In the genomic region with DNA sequence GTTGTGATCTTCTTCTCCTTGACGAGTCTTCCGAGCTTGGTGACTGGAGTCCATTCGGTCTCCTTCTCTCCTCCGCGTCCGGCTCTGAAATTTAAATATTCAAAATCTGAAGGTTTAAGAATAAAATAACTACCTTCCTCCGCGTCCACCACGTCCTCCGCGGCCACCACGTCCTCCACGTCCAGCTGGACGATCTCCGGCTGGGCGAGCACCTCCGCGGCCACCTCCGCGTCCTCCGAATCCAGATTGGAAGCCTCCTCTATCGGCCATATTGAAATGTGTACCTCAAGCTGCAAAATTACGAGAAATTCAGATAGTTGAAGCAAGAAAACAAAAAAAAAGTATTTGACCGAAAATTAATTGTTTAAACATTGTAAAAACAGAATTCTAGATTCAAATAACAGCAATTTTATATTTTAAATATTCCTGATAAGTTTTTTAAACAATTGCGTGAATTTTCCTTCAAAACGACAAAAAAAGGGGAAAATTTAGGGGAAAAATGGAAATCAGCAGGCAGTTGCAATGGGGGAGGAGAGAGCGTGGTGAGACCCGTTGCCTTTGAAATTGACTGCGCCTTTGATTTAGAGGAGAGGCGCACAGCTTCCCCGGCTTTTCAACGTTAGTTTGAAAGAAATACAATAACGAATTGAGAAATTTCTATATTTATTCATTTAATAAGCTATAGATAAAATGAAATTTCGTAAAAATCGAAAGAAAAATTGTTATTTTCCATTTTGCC, we compare ENCODE assay signal across 8 worm cellular contexts.
TF ChIP-seq lines count a peak whose summit lies in the region.

A gene (minus strand): TSS at position 290 of the 739 bp plus-strand sequence.

TF ChIP-seq in whole organism, L1 larva, 84 proteins besides CTCF, POLR2A, EP300 and RAD21 (continues in another document):
- TF ChIP-seq lin-39 (tag; optimal IDR thresholded peaks at IDR 0.05; lab: Kevin White, UChicago) (peak; percentile 3), ceh-8 (GFP tag; optimal IDR thresholded peaks at IDR 0.05; lab: Kevin White, UChicago) (no peak), skn-1 (tag; optimal IDR thresholded peaks at IDR 0.05; lab: Kevin White, UChicago) (peak; percentile 39), lsy-2 (tag; optimal IDR thresholded peaks at IDR 0.05; lab: Kevin White, UChicago) (peak; percentile 31 to 71), fkh-10 (GFP tag; optimal IDR thresholded peaks at IDR 0.05; lab: Kevin White, UChicago) (no peak), pqm-1 (tag; optimal IDR thresholded peaks at IDR 0.05; lab: Kevin White, UChicago) (no peak), nhr-11 (tag; optimal IDR thresholded peaks at IDR 0.05; lab: Kevin White, UChicago) (no peak), lin-35 (GFP tag; optimal IDR thresholded peaks at IDR 0.05; lab: Kevin White, UChicago) (peak; percentile 35 to 57), xbp-1 (tag; optimal IDR thresholded peaks at IDR 0.05; lab: Kevin White, UChicago) (peak; percentile 15), lin-13 (GFP tag; optimal IDR thresholded peaks at IDR 0.05; lab: Kevin White, UChicago) (no peak)

TF ChIP-seq in whole organism, L2 larva, 48 proteins besides CTCF, POLR2A, EP300 and RAD21:
- TF ChIP-seq nhr-129 (tag; optimal IDR thresholded peaks at IDR 0.05; lab: Kevin White, UChicago) (peak; percentile 10), unc-62 (GFP tag; optimal IDR thresholded peaks at IDR 0.05; lab: Kevin White, UChicago) (no peak), skn-1 (tag; optimal IDR thresholded peaks at IDR 0.05; lab: Kevin White, UChicago) (no peak), C34F6.9 (tag; optimal IDR thresholded peaks at IDR 0.05; lab: Kevin White, UChicago) (peak; percentile 50), lin-13 (GFP tag; optimal IDR thresholded peaks at IDR 0.05; lab: Kevin White, UChicago) (peak; percentile 28), fos-1 (tag; optimal IDR thresholded peaks at IDR 0.05; lab: Kevin White, UChicago) (peak; percentile 1), lsy-2 (tag; optimal IDR thresholded peaks at IDR 0.05; lab: Kevin White, UChicago) (peak in 1 of 2 experiments; percentile 32), egl-27 (tag; optimal IDR thresholded peaks at IDR 0.05; lab: Kevin White, UChicago) (no peak)

TF ChIP-seq in whole organism, L3 larva, 47 proteins besides CTCF, POLR2A, EP300 and RAD21:
- TF ChIP-seq ztf-4 (tag; optimal IDR thresholded peaks at IDR 0.05; lab: Kevin White, UChicago), result no peak
- no peak for TF ChIP-seq elt-1 (tag; optimal IDR thresholded peaks at IDR 0.05; lab: Kevin White, UChicago)
- no peak for TF ChIP-seq lsy-12 (tag; optimal IDR thresholded peaks at IDR 0.05; lab: Kevin White, UChicago)
- TF ChIP-seq nhr-25 (tag; optimal IDR thresholded peaks at IDR 0.05; lab: Kevin White, UChicago), result peak; percentile 21
- no peak for TF ChIP-seq aly-2 (tag; optimal IDR thresholded peaks at IDR 0.05; lab: Kevin White, UChicago)
- peak; percentile 58 for TF ChIP-seq egl-5 (tag; optimal IDR thresholded peaks at IDR 0.05; lab: Kevin White, UChicago)
- peak; percentile 41 for TF ChIP-seq lin-15B (tag; optimal IDR thresholded peaks at IDR 0.05; lab: Kevin White, UChicago)

TF ChIP-seq in whole organism, L4 larva, 104 proteins besides CTCF, POLR2A, EP300 and RAD21 (continues in another document):
- TF ChIP-seq snpc-4 (tag; optimal IDR thresholded peaks at IDR 0.05; lab: Kevin White, UChicago), result no peak
- TF ChIP-seq egl-27 (tag; optimal IDR thresholded peaks at IDR 0.05; lab: Kevin White, UChicago), result no peak
- no peak for TF ChIP-seq daf-19 (GFP tag; conservative IDR thresholded peaks at IDR 0.05; lab: Robert Waterston, UW)
- peak; percentile 6 for TF ChIP-seq dpl-1 (GFP tag; optimal IDR thresholded peaks at IDR 0.05; lab: Kevin White, UChicago)
- 0 out of 2 replicates have a peak, but pooled peaks have one; percentile 20 for TF ChIP-seq pha-4 (GFP tag; IDR thresholded peaks at IDR 0.05; lab: Robert Waterston, UW)
- TF ChIP-seq pha-4 (tag; optimal IDR thresholded peaks at IDR 0.05; lab: Kevin White, UChicago), result no peak
- TF ChIP-seq dmd-9 (GFP tag; IDR thresholded peaks at IDR 0.05; lab: Robert Waterston, UW), result no peak
- TF ChIP-seq snpc-1.2 (GFP tag; IDR thresholded peaks at IDR 0.05; lab: Robert Waterston, UW), result no peak
- no peak for TF ChIP-seq daf-8 (GFP tag; IDR thresholded peaks at IDR 0.05; lab: Robert Waterston, UW)
- no peak for TF ChIP-seq zfp-3 (GFP tag; conservative IDR thresholded peaks at IDR 0.05; lab: Robert Waterston, UW)
- no peak for TF ChIP-seq tag-97 (GFP tag; IDR thresholded peaks at IDR 0.05; lab: Robert Waterston, UW)
- TF ChIP-seq hmg-1.1 (GFP tag; IDR thresholded peaks at IDR 0.05; lab: Robert Waterston, UW), result 0 out of 2 replicates have a peak, but pooled peaks have one; percentile 25

TF ChIP-seq in whole organism, early embryonic, 17 proteins besides CTCF, POLR2A, EP300 and RAD21:
- peak; percentile 8; the same call in 1 of the 2 replicates for TF ChIP-seq tbx-11 (GFP tag; IDR thresholded peaks at IDR 0.05; lab: Robert Waterston, UW)
- TF ChIP-seq hmg-4 (GFP tag; optimal IDR thresholded peaks at IDR 0.05; lab: Kevin White, UChicago), result no peak
- peak; percentile 35 for TF ChIP-seq F13C5.2 (tag; optimal IDR thresholded peaks at IDR 0.05; lab: Kevin White, UChicago)

TF ChIP-seq in whole organism, late embryonic, 69 proteins besides CTCF, POLR2A, EP300 and RAD21:
- TF ChIP-seq C08G9.2 (tag; optimal IDR thresholded peaks at IDR 0.05; lab: Kevin White, UChicago) (no peak), nfya-1 (tag; optimal IDR thresholded peaks at IDR 0.05; lab: Kevin White, UChicago) (peak; percentile 11)
TF ChIP-seq in whole organism, late embryonic: peak in this region for 1.

TF ChIP-seq in whole organism, mixed stage, embryonic, 35 proteins besides CTCF, POLR2A, EP300 and RAD21:
- peak; percentile 30 for TF ChIP-seq hlh-1 (tag; optimal IDR thresholded peaks at IDR 0.05; lab: Kevin White, UChicago)
- TF ChIP-seq mep-1 (tag; optimal IDR thresholded peaks at IDR 0.05; lab: Kevin White, UChicago), result peak; percentile 31
- no peak for TF ChIP-seq tbx-8 (GFP tag; optimal IDR thresholded peaks at IDR 0.05; lab: Kevin White, UChicago)
- no peak for TF ChIP-seq snpc-4 (tag; optimal IDR thresholded peaks at IDR 0.05; lab: Kevin White, UChicago)
- no peak for TF ChIP-seq zip-8 (tag; optimal IDR thresholded peaks at IDR 0.05; lab: Kevin White, UChicago)
- peak; percentile 9 for TF ChIP-seq unc-120 (tag; optimal IDR thresholded peaks at IDR 0.05; lab: Kevin White, UChicago; ENCODE audit: poor library complexity, severe bottlenecking)
- TF ChIP-seq ceh-83 (GFP tag; optimal IDR thresholded peaks at IDR 0.05; lab: Kevin White, UChicago), result no peak
- peak; percentile 64 for TF ChIP-seq lsy-2 (tag; optimal IDR thresholded peaks at IDR 0.05; lab: Kevin White, UChicago)

TF ChIP-seq in whole organism, young adult, 124 proteins besides CTCF, POLR2A, EP300 and RAD21:
- TF ChIP-seq cebp-2 (GFP tag; IDR thresholded peaks at IDR 0.05; lab: Robert Waterston, UW) (no peak), nhr-120 (GFP tag; IDR thresholded peaks at IDR 0.05; lab: Robert Waterston, UW) (no peak), egrh-3 (GFP tag; IDR thresholded peaks at IDR 0.05; lab: Robert Waterston, UW) (peak; percentile 81; the same call in 1 of the 2 replicates), lsy-27 (tag; optimal IDR thresholded peaks at IDR 0.05; lab: Kevin White, UChicago; ENCODE audit: borderline replicate concordance, insufficient read depth) (no peak), ztf-18 (tag; optimal IDR thresholded peaks at IDR 0.05; lab: Kevin White, UChicago) (no peak), snpc-3.4 (tag; optimal IDR thresholded peaks at IDR 0.05; lab: Kevin White, UChicago) (peak; percentile 19), F23B12.7 (tag; optimal IDR thresholded peaks at IDR 0.05; lab: Kevin White, UChicago; ENCODE audit: insufficient read depth) (peak; percentile 24), F33H1.4 (GFP tag; IDR thresholded peaks at IDR 0.05; lab: Robert Waterston, UW) (peak; percentile 75), rpc-1 (optimal IDR thresholded peaks at IDR 0.05; lab: Kevin White, UChicago) (no peak), rpc-1 (tag; optimal IDR thresholded peaks at IDR 0.05; lab: Kevin White, UChicago) (no peak), snpc-1.3 (tag; optimal IDR thresholded peaks at IDR 0.05; lab: Kevin White, UChicago; ENCODE audit: insufficient read depth) (peak; percentile 28), F52B5.7 (tag; optimal IDR thresholded peaks at IDR 0.05; lab: Kevin White, UChicago) (no peak)
